Worm (Caenorhabditis elegans) whole organism, L4 larva: ENCODE results near the gene C53A5.17.

Experiments
- D1046.2 ChIP-seq: fragments of 200-800 bp; sonication (Bioruptor generic); IDR thresholded peaks from 2 replicates; pipeline ENCODE4 v1.3.6; 2022; ENCODE audit warnings: missing genetic modification characterization, missing compliant biosample characterization
- Y75B8A.6 ChIP-seq: fragments of 200-800 bp; sonication (Bioruptor generic); IDR thresholded peaks from 2 replicates; pipeline ENCODE4 v1.3.6; 2022; ENCODE audit warnings: missing genetic modification reagents, missing genetic modification characterization, missing compliant biosample characterization
- ZK337.2 ChIP-seq: fragments of 200-800 bp; sonication (Bioruptor generic); IDR thresholded peaks from 2 replicates; pipeline ENCODE4 v1.3.6; 2022; ENCODE audit warnings: missing genetic modification reagents, missing genetic modification characterization, missing compliant biosample characterization
- ama-1 ChIP-seq: fragments of 150-350 bp; optimal IDR thresholded peaks from 2 replicates; lab custom pipeline; 2014; ENCODE audit warnings: inconsistent platforms, mixed read lengths
- ceh-20 ChIP-seq: fragments of 200-800 bp; sonication (Bioruptor generic); IDR thresholded peaks from 2 replicates; pipeline ENCODE4 v1.3.6; 2022; ENCODE audit warnings: missing genetic modification reagents, missing genetic modification characterization, missing compliant biosample characterization
- daf-16 ChIP-seq, 3 experiments: sonication (generic microtip); optimal IDR thresholded peaks; 2 replicates each; lab custom pipeline; 2016 to 2017; ENCODE audit warnings: missing genetic modification characterization in 3 of 3, missing genetic modification reagents in 3 of 3, mild to moderate bottlenecking in 2 of 3, missing compliant biosample characterization in 2 of 3, missing biosample characterization in 1 of 3, moderate library complexity in 1 of 3
- dmd-6 ChIP-seq: fragments of 200-800 bp; sonication (Bioruptor generic); IDR thresholded peaks from 2 replicates; pipeline ENCODE4 v1.3.6; 2022; ENCODE audit warnings: missing genetic modification reagents, missing genetic modification characterization, missing compliant biosample characterization
- dmd-8 ChIP-seq: fragments of 200-800 bp; sonication (Bioruptor generic); IDR thresholded peaks from 2 replicates; pipeline ENCODE4 v1.3.6; 2022; ENCODE audit warnings: missing genetic modification characterization, missing compliant biosample characterization
- dmd-9 ChIP-seq: fragments of 200-800 bp; sonication (Bioruptor generic); IDR thresholded peaks from 2 replicates; pipeline ENCODE4 v1.3.6; 2022; ENCODE audit warnings: missing genetic modification reagents, missing genetic modification characterization, missing compliant biosample characterization
- duxl-1 ChIP-seq: sonication (generic microtip); optimal IDR thresholded peaks from 2 replicates; lab custom pipeline; 2016; ENCODE audit warnings: mild to moderate bottlenecking, missing genetic modification characterization, moderate library complexity, missing compliant biosample characterization; ENCODE audit not compliant: poor library complexity
- dve-1 ChIP-seq: sonication (generic microtip); optimal IDR thresholded peaks from 2 replicates; lab custom pipeline; 2017; ENCODE audit warnings: antibody characterized with exemption, mild to moderate bottlenecking, missing genetic modification characterization, missing compliant biosample characterization; ENCODE audit not compliant: insufficient read depth
- hlh-11 ChIP-seq: fragments of 200-800 bp; sonication (Bioruptor generic); optimal IDR thresholded peaks from 2 replicates; lab custom pipeline; 2018; ENCODE audit warnings: mild to moderate bottlenecking, missing genetic modification characterization, missing compliant biosample characterization
- lin-29 ChIP-seq: fragments of 200-800 bp; sonication (Bioruptor generic); IDR thresholded peaks from 2 replicates; pipeline ENCODE4 v1.3.6; 2022; ENCODE audit warnings: missing genetic modification reagents, missing genetic modification characterization, missing compliant biosample characterization
- lin-39 ChIP-seq: fragments of 150-350 bp; optimal IDR thresholded peaks from 2 replicates; lab custom pipeline; 2014; ENCODE audit warnings: missing biosample characterization, missing genetic modification reagents, missing genetic modification characterization
- mep-1 ChIP-seq: fragments of 150-350 bp; sonication (generic microtip); optimal IDR thresholded peaks from 3 replicates; lab custom pipeline; 2014; ENCODE audit warnings: missing biosample characterization, missing genetic modification characterization
- nhr-28 ChIP-seq: fragments of 150-350 bp; optimal IDR thresholded peaks from 2 replicates; lab custom pipeline; 2014; ENCODE audit warnings: missing biosample characterization, missing genetic modification characterization
- nhr-42 ChIP-seq: fragments of 200-800 bp; sonication (Bioruptor generic); IDR thresholded peaks from 2 replicates; pipeline ENCODE4 v1.3.6; 2022; ENCODE audit warnings: missing genetic modification characterization, missing compliant biosample characterization
- pqm-1 ChIP-seq: sonication (generic microtip); optimal IDR thresholded peaks from 2 replicates; lab custom pipeline; 2017; ENCODE audit warnings: missing biosample characterization, missing genetic modification characterization
- sdz-12 ChIP-seq: fragments of 200-800 bp; sonication (Bioruptor generic); optimal IDR thresholded peaks from 2 replicates; lab custom pipeline; 2018; ENCODE audit warnings: mild to moderate bottlenecking, missing genetic modification characterization, missing compliant biosample characterization
- set-16 ChIP-seq: fragments of 200-800 bp; sonication (Bioruptor generic); IDR thresholded peaks from 2 replicates; pipeline ENCODE4 v1.3.6; 2022; ENCODE audit warnings: missing genetic modification reagents, missing genetic modification characterization, missing compliant biosample characterization
- snpc-4 ChIP-seq: fragments of 150-350 bp; optimal IDR thresholded peaks from 2 replicates; lab custom pipeline; 2014; ENCODE audit warnings: missing biosample characterization, missing genetic modification characterization
- tra-1 ChIP-seq: fragments of 200-800 bp; sonication (Bioruptor generic); IDR thresholded peaks from 2 replicates; pipeline ENCODE4 v1.3.6; 2022; ENCODE audit warnings: missing genetic modification reagents, missing genetic modification characterization, missing compliant biosample characterization
- unc-130 ChIP-seq: sonication (generic microtip); optimal IDR thresholded peaks from 2 replicates; lab custom pipeline; 2016; ENCODE audit warnings: missing genetic modification reagents, missing genetic modification characterization, missing compliant biosample characterization
- unc-62 ChIP-seq, 3 experiments: fragments of 150-350 bp in 1 of 3; sonication (generic microtip); optimal IDR thresholded peaks in 2 of 3; peaks in 1 of 3; 1 replicate in 1 of 3; 2 replicates in 2 of 3; lab custom pipeline; 2014 to 2017; ENCODE audit warnings: missing biosample characterization in 3 of 3, missing genetic modification characterization in 3 of 3, missing genetic modification reagents in 3 of 3, missing genotype in 1 of 3
- zfp-3 ChIP-seq: fragments of 200-800 bp; sonication (Bioruptor generic); conservative IDR thresholded peaks from 2 replicates; pipeline ENCODE4 v1.3.6; 2022; ENCODE audit warnings: missing genetic modification reagents, missing genetic modification characterization, missing compliant biosample characterization
- ztf-11 ChIP-seq: fragments of 150-350 bp; optimal IDR thresholded peaks from 2 replicates; lab custom pipeline; 2014; ENCODE audit warnings: missing biosample characterization, missing genetic modification characterization

The C53A5.17 gene

ce11 chrV:14481987-14482386, 38.9 kb downstream of the C53A5.17 start, which contains the start of gene R02D5.10 (continued):
- TF ChIP-seq snpc-4 (tag; lab: Kevin White, UChicago) (no peak), lin-39 (tag; lab: Kevin White, UChicago) (no peak), nhr-42 (no peak)

- peak; percentile 11 for TF ChIP-seq pqm-1 (tag; lab: Kevin White, UChicago)
- no peak for TF ChIP-seq mep-1
Observed at ce11 chrV:14481401-14481800, 39.5 kb downstream of the C53A5.17 start, which contains the start of gene R02D5.7. Gene R02D5.7 (minus strand): TSS chrV:14481501.

- no peak for TF ChIP-seq D1046.2 (GFP tag; lab: Robert Waterston, UW)
- no peak for TF ChIP-seq dmd-9 (GFP tag; lab: Robert Waterston, UW)
- TF ChIP-seq set-16 (GFP tag; lab: Robert Waterston, UW) = peak; percentile 83
Observed at ce11 chrV:14480533-14480932, 40.4 kb downstream of the C53A5.17 start.

- TF ChIP-seq ztf-11 (tag; lab: Kevin White, UChicago) = no peak
- no peak for TF ChIP-seq zfp-3
- TF ChIP-seq dmd-8 (GFP tag; lab: Robert Waterston, UW) = no peak
Observed at ce11 chrV:14478979-14479378, 41.9 kb downstream of the C53A5.17 start, which contains the start of gene clec-55. Gene clec-55 (plus strand): TSS chrV:14479279.

- TF ChIP-seq lin-29 = no peak
- 0 out of 2 replicates have a peak, but pooled peaks have one; percentile 27 for TF ChIP-seq tra-1 (GFP tag; lab: Robert Waterston, UW)
- TF ChIP-seq duxl-1 (tag; lab: Kevin White, UChicago) = no peak
- TF ChIP-seq sdz-12 (GFP tag; lab: Kevin White, UChicago) = no peak
- no peak for TF ChIP-seq daf-16 (GFP tag; optimal IDR thresholded peaks at IDR 0.05; lab: Kevin White, UChicago)
- TF ChIP-seq daf-16 (tag; optimal IDR thresholded peaks at IDR 0.05; lab: Kevin White, UChicago) = peak; percentile 37
- TF ChIP-seq dve-1 (tag; lab: Kevin White, UChicago) = peak; percentile 12
- peak in 1 of 2 experiments; percentile 43 for TF ChIP-seq unc-62 (GFP tag; optimal IDR thresholded peaks at IDR 0.05 in 1 of 2; lab: Kevin White, UChicago)
- TF ChIP-seq unc-62 (tag; optimal IDR thresholded peaks at IDR 0.05; lab: Kevin White, UChicago) = no peak
- TF ChIP-seq hlh-11 (tag; lab: Kevin White, UChicago) = peak; percentile 17
- peak; percentile 18 for TF ChIP-seq nhr-28 (tag; lab: Kevin White, UChicago)
- TF ChIP-seq dmd-6 (GFP tag; lab: Robert Waterston, UW) = peak; percentile 49; the same call in 1 of the 2 replicates
- no peak for TF ChIP-seq ZK337.2 (GFP tag; lab: Robert Waterston, UW)
- TF ChIP-seq ama-1 (lab: Kevin White, UChicago) = no peak
Observed at ce11 chrV:14476680-14477079, 44.2 kb downstream of the C53A5.17 start, which contains the start of gene clec-54. Gene clec-54 (plus strand): TSS chrV:14476903.

- 0 out of 2 replicates have a peak, but pooled peaks have one; percentile 18 for TF ChIP-seq ceh-20
- TF ChIP-seq nhr-28 (tag; lab: Kevin White, UChicago) = peak; percentile 36
- TF ChIP-seq hlh-11 (tag; lab: Kevin White, UChicago) = peak; percentile 2
- TF ChIP-seq pqm-1 (tag; lab: Kevin White, UChicago) = peak; percentile 35
- TF ChIP-seq Y75B8A.6 (GFP tag; lab: Robert Waterston, UW) = no peak
- no peak for TF ChIP-seq nhr-42
Observed at ce11 chrV:14474099-14474498, 46.8 kb downstream of the C53A5.17 start, which contains the start of gene clec-56. Gene clec-56 (plus strand): TSS chrV:14474399.

- TF ChIP-seq unc-130 (no peak), nhr-28 (tag; lab: Kevin White, UChicago) (peak; percentile 37), zfp-3 (no peak)
Observed at ce11 chrV:14472229-14472628, 48.7 kb downstream of the C53A5.17 start, which contains the start of gene clec-227. Gene clec-227 (plus strand): TSS chrV:14472529.
